Fruit fly (Drosophila melanogaster): ENCODE measurements around the gene CG14302.

DNA sequence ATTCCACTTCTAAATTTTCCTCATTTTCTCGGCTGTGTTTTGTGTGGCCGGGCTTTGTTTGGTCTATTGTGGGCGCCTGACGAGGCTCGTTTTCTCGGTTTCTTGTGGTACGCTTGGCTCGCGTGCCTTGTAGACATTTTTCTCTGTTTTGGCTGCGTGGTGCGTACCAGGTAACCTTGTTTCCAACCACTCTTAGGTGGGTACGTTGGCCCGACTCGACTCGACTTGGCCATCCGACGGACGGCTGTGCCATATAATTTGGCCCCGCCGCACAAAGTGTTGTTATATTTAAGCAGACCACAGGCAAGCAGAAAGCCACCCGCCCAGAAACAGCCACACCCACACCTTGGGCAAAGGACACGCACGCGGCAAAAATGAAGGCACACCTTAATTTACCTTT is 29.0 kb upstream of the CG14302 start:
- TF ChIP-seq acj6 (GFP tag; optimal IDR thresholded peaks at IDR 0.05) (no peak), Ets96B (tag; optimal IDR thresholded peaks at IDR 0.05) (no peak), Met (GFP tag; optimal IDR thresholded peaks at IDR 0.05) (no peak), Hr39 (GFP tag; optimal IDR thresholded peaks at IDR 0.05) (no peak), pdm3 (GFP tag; optimal IDR thresholded peaks at IDR 0.05) (no peak), CG6792 (GFP tag; optimal IDR thresholded peaks at IDR 0.05) (no peak), fd85E (GFP tag; optimal IDR thresholded peaks at IDR 0.05) (no peak)

Data from whole organism, prepupa.